Worm (Caenorhabditis elegans) whole organism, mixed stage, embryonic: ENCODE data around the gene str-37.
A peak's percentile ranks its signal among the peaks of the same experiment; 100 is the strongest.

ENCODE experiments used
- M03D4.4 ChIP-seq: sonication (generic microtip); optimal IDR thresholded peaks from 2 replicates; lab custom pipeline; 2017; ENCODE audit warnings: mild to moderate bottlenecking, missing genetic modification characterization, missing compliant biosample characterization
- bed-3 ChIP-seq: fragments of 200-800 bp; sonication (Bioruptor generic); optimal IDR thresholded peaks from 3 replicates; lab custom pipeline; 2018; ENCODE audit warnings: mild to moderate bottlenecking, missing genetic modification characterization, moderate library complexity, missing compliant biosample characterization
- blmp-1 ChIP-seq: fragments of 150-350 bp; optimal IDR thresholded peaks from 2 replicates; lab custom pipeline; 2014; ENCODE audit warnings: missing biosample characterization, missing genetic modification characterization
- ceh-43 ChIP-seq: fragments of 200-800 bp; sonication (Bioruptor generic); optimal IDR thresholded peaks from 2 replicates; lab custom pipeline; 2018; ENCODE audit warnings: mild to moderate bottlenecking, missing genetic modification characterization, moderate library complexity, missing compliant biosample characterization
- ceh-83 ChIP-seq: fragments of 200-800 bp; sonication (Bioruptor generic); optimal IDR thresholded peaks from 2 replicates; lab custom pipeline; 2018; ENCODE audit warnings: mild to moderate bottlenecking, missing genetic modification characterization, missing compliant biosample characterization
- ces-1 ChIP-seq: fragments of 150-350 bp; optimal IDR thresholded peaks from 2 replicates; lab custom pipeline; 2014; ENCODE audit warnings: missing biosample characterization, missing genetic modification reagents, missing genetic modification characterization
- cnd-1 ChIP-seq: fragments of 200-800 bp; sonication (Bioruptor generic); optimal IDR thresholded peaks from 2 replicates; lab custom pipeline; 2018; ENCODE audit warnings: mild to moderate bottlenecking, missing genetic modification characterization, missing compliant biosample characterization
- elt-1 ChIP-seq: sonication (generic microtip); optimal IDR thresholded peaks from 2 replicates; lab custom pipeline; 2017; ENCODE audit warnings: missing genetic modification characterization, mild to moderate bottlenecking, missing compliant biosample characterization, antibody characterized with exemption, moderate library complexity, borderline replicate concordance; ENCODE audit not compliant: insufficient read depth
- elt-3 ChIP-seq: fragments of 150-350 bp; optimal IDR thresholded peaks from 2 replicates; lab custom pipeline; 2014; ENCODE audit warnings: missing biosample characterization, missing genetic modification characterization
- flh-1 ChIP-seq: fragments of 200-800 bp; sonication (Bioruptor generic); optimal IDR thresholded peaks from 2 replicates; lab custom pipeline; 2018; ENCODE audit warnings: mild to moderate bottlenecking, missing genetic modification characterization, moderate library complexity, missing compliant biosample characterization
- ham-2 ChIP-seq: fragments of 200-800 bp; sonication (Bioruptor generic); optimal IDR thresholded peaks from 2 replicates; lab custom pipeline; 2018; ENCODE audit warnings: mild to moderate bottlenecking, missing genetic modification characterization, missing compliant biosample characterization
- hlh-1 ChIP-seq: fragments of 150-350 bp; optimal IDR thresholded peaks from 2 replicates; lab custom pipeline; 2014; ENCODE audit warnings: missing biosample characterization, missing genetic modification reagents, missing genetic modification characterization
- lin-13 ChIP-seq: fragments of 150-350 bp; optimal IDR thresholded peaks from 2 replicates; lab custom pipeline; 2014; ENCODE audit warnings: missing biosample characterization, missing genetic modification characterization
- lin-32 ChIP-seq: fragments of 200-800 bp; sonication (Bioruptor generic); optimal IDR thresholded peaks from 2 replicates; lab custom pipeline; 2018; ENCODE audit warnings: mild to moderate bottlenecking, missing genetic modification characterization, missing compliant biosample characterization
- lsy-2 ChIP-seq: fragments of 150-350 bp; optimal IDR thresholded peaks from 2 replicates; lab custom pipeline; 2014; ENCODE audit warnings: missing biosample characterization, missing genetic modification characterization
- mep-1 ChIP-seq: fragments of 150-350 bp; optimal IDR thresholded peaks from 2 replicates; lab custom pipeline; 2017; ENCODE audit warnings: missing biosample characterization, missing genetic modification reagents, missing genetic modification characterization, inconsistent platforms
- mls-2 ChIP-seq: sonication (generic microtip); optimal IDR thresholded peaks from 2 replicates; lab custom pipeline; 2016; ENCODE audit warnings: mild to moderate bottlenecking, missing genetic modification characterization, moderate library complexity, missing compliant biosample characterization
- nhr-12 ChIP-seq: fragments of 150-350 bp; optimal IDR thresholded peaks from 2 replicates; lab custom pipeline; 2014; ENCODE audit warnings: missing biosample characterization, missing genetic modification characterization
- nhr-2 ChIP-seq: fragments of 150-350 bp; optimal IDR thresholded peaks from 2 replicates; lab custom pipeline; 2014; ENCODE audit warnings: missing biosample characterization, missing genetic modification characterization
- nhr-237 ChIP-seq: fragments of 150-350 bp; optimal IDR thresholded peaks from 2 replicates; lab custom pipeline; 2014; ENCODE audit warnings: missing biosample characterization, missing genetic modification characterization
- nhr-28 ChIP-seq: fragments of 150-350 bp; optimal IDR thresholded peaks from 2 replicates; lab custom pipeline; 2014; ENCODE audit warnings: missing biosample characterization, missing genetic modification characterization
- nhr-76 ChIP-seq: sonication (generic microtip); optimal IDR thresholded peaks from 2 replicates; lab custom pipeline; 2017; ENCODE audit warnings: missing biosample characterization, missing genetic modification characterization
- pha-4 ChIP-seq: fragments of 150-350 bp; optimal IDR thresholded peaks from 2 replicates; lab custom pipeline; 2018; ENCODE audit warnings: missing biosample characterization, missing genetic modification reagents, missing genetic modification characterization
- sem-2 ChIP-seq: fragments of 200-800 bp; sonication (Bioruptor generic); optimal IDR thresholded peaks from 2 replicates; lab custom pipeline; 2018; ENCODE audit warnings: mild to moderate bottlenecking, missing genetic modification characterization, missing compliant biosample characterization
- snpc-4 ChIP-seq: fragments of 150-350 bp; optimal IDR thresholded peaks from 2 replicates; lab custom pipeline; 2014; ENCODE audit warnings: missing biosample characterization, missing genetic modification characterization
- sptf-1 ChIP-seq: sonication (generic microtip); optimal IDR thresholded peaks from 2 replicates; lab custom pipeline; 2017; ENCODE audit warnings: mild to moderate bottlenecking, missing genetic modification characterization, moderate library complexity, missing compliant biosample characterization
- tbx-8 ChIP-seq: fragments of 200-800 bp; sonication (Bioruptor generic); optimal IDR thresholded peaks from 2 replicates; lab custom pipeline; 2018; ENCODE audit warnings: mild to moderate bottlenecking, missing genetic modification characterization, moderate library complexity, missing compliant biosample characterization
- unc-120 ChIP-seq: sonication (generic microtip); optimal IDR thresholded peaks from 2 replicates; lab custom pipeline; 2017; ENCODE audit warnings: missing genetic modification characterization, missing compliant biosample characterization; ENCODE audit not compliant: poor library complexity, severe bottlenecking
- unc-39 ChIP-seq: fragments of 150-350 bp; optimal IDR thresholded peaks from 2 replicates; lab custom pipeline; 2014; ENCODE audit warnings: missing biosample characterization, missing genetic modification characterization
- unc-62 ChIP-seq: fragments of 150-350 bp; optimal IDR thresholded peaks from 2 replicates; lab custom pipeline; 2014; ENCODE audit warnings: missing biosample characterization, missing genetic modification reagents, missing genetic modification characterization
- zip-8 ChIP-seq: fragments of 150-350 bp; optimal IDR thresholded peaks from 2 replicates; lab custom pipeline; 2014; ENCODE audit warnings: missing biosample characterization, missing genetic modification characterization
- ztf-11 ChIP-seq: fragments of 150-350 bp; optimal IDR thresholded peaks from 2 replicates; lab custom pipeline; 2014; ENCODE audit warnings: missing biosample characterization, missing genetic modification characterization

Gene str-37

DNA sequence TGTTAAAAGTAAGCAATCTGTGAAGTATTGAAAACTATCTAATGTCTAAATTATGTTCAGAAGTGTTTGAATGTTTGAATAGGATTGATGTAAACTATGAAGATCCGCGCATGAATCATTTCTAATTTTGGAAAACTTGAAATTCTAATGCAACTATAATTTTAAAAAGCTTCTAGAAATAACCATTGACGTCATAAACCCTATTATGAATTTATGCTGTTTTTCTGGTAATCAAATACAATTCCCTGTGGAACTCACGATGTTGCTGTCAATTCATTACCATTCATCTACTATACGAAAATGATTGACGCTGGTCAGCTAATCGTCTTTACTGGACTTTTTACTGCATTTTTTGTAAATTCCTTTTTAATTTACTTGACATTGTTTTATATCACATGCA is at the start of gene str-37:
Gene str-37, plus strand, starts transcription at position 301 of the 400 bp plus-strand sequence.
- no peak for TF ChIP-seq hlh-1 (tag; lab: Kevin White, UChicago)
- TF ChIP-seq sem-2, result no peak
- TF ChIP-seq zip-8 (tag; lab: Kevin White, UChicago), result no peak
- no peak for TF ChIP-seq pha-4 (tag; lab: Kevin White, UChicago)
- TF ChIP-seq nhr-12 (tag; lab: Kevin White, UChicago), result no peak
- no peak for TF ChIP-seq lsy-2 (tag; lab: Kevin White, UChicago)
- TF ChIP-seq unc-39 (tag; lab: Kevin White, UChicago), result no peak
- no peak for TF ChIP-seq lin-13 (tag; lab: Kevin White, UChicago)
- no peak for TF ChIP-seq ham-2

DNA sequence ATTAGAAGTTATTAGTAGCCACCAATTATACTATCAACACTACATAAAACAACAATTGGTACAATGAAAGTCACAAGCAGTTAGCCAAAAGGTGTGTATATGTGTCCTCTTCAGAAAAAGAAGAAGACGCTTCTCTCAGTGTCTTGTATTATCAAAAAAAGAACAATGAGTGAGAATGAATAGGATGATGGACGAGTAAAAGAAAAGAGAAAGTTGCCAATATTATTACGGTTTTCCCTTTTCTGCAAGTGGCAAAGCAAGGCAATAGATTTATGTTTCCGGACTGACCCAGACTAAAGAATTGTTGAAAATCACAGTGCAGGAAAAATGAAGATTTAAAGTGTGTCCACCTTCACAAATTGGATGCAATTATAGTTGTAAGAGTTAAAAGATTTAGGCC is 47.2 kb upstream of the str-37 start:
- no peak for TF ChIP-seq hlh-1 (tag; lab: Kevin White, UChicago)
- no peak for TF ChIP-seq mep-1
- no peak for TF ChIP-seq ztf-11 (tag; lab: Kevin White, UChicago)
- no peak for TF ChIP-seq nhr-237 (tag; lab: Kevin White, UChicago)
- no peak for TF ChIP-seq lin-13 (tag; lab: Kevin White, UChicago)
- TF ChIP-seq cnd-1 (tag; lab: Kevin White, UChicago), result no peak
- no peak for TF ChIP-seq bed-3 (GFP tag; lab: Kevin White, UChicago)
- no peak for TF ChIP-seq M03D4.4
- TF ChIP-seq lsy-2 (tag; lab: Kevin White, UChicago), result no peak
- TF ChIP-seq sem-2, result no peak
- no peak for TF ChIP-seq elt-3
- TF ChIP-seq sptf-1 (tag; lab: Kevin White, UChicago), result no peak
- no peak for TF ChIP-seq ham-2
- no peak for TF ChIP-seq zip-8 (tag; lab: Kevin White, UChicago)
- no peak for TF ChIP-seq flh-1 (GFP tag; lab: Kevin White, UChicago)
- no peak for TF ChIP-seq unc-62 (GFP tag; lab: Kevin White, UChicago)
- no peak for TF ChIP-seq lin-32 (GFP tag; lab: Kevin White, UChicago)
- no peak for TF ChIP-seq ceh-43 (GFP tag; lab: Kevin White, UChicago)
- TF ChIP-seq nhr-2 (tag; lab: Kevin White, UChicago), result no peak

DNA sequence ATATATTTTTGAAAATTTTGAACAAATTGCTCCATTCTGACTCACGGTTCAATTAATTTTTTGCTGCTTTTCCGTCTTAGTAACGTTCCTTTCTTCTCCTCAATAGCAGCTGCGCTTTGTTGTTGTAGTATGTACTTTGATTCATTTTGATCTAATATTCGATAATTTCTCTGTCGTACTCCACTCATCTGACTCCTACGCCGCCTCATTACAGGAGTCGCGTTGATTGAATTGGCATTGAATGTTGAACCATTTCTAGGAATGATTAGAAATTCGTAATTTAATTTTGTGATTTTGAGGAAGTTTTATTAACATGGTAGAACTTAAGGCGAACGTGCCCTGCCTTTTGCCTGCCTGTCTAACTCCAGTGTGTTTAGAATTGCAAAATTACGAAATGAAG is 44.6 kb upstream of the str-37 start:
- TF ChIP-seq nhr-76, result no peak
- peak; percentile 71 for TF ChIP-seq ces-1

DNA sequence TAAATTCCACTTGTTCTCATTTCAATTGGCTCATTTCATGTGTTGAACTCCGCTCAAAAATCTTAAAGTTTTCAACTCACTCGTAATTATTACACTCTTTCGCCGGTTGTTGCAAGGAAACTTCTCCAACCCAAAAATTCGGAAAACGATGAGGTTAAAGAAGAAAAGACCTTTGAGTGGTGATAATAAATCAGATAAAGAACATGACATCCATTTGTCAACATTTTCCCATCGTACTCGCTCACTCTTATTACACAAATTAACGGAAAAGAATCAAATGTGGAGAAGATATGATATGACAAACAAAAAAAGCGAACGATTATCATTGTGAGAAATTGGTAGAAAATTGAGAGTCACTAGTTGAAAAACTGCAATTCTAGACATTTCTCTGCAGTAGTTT is 42.3 kb upstream of the str-37 start:
- TF ChIP-seq unc-62 (GFP tag; lab: Kevin White, UChicago), result peak; percentile 59
- no peak for TF ChIP-seq nhr-28 (tag; lab: Kevin White, UChicago)

DNA sequence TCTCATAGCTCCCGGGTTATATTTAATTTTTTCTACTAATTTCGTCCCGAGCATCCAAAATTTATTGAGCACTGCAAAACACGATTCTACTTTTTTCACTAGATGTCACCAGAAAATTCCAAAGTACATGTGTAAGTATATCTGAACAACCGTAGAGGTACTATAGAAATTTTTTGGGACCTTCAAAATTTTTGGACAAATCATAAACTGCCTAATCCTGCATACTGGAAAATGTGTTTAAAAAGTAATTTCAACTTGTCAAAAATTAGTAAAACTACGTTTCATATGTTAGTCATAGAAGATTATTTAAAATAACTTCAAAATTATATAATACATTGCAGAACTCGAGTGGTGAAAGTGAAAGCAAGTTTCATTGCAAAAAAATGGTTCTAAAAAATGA is 41.0 kb upstream of the str-37 start:
- TF ChIP-seq bed-3 (GFP tag; lab: Kevin White, UChicago) (no peak), unc-39 (tag; lab: Kevin White, UChicago) (no peak), flh-1 (GFP tag; lab: Kevin White, UChicago) (no peak), elt-3 (no peak), nhr-28 (tag; lab: Kevin White, UChicago) (no peak), lsy-2 (tag; lab: Kevin White, UChicago) (no peak), elt-1 (tag; lab: Kevin White, UChicago) (no peak), mls-2 (tag; lab: Kevin White, UChicago) (no peak), nhr-237 (tag; lab: Kevin White, UChicago) (no peak), tbx-8 (no peak), ceh-83 (GFP tag; lab: Kevin White, UChicago) (no peak), hlh-1 (tag; lab: Kevin White, UChicago) (no peak), blmp-1 (no peak), zip-8 (tag; lab: Kevin White, UChicago) (no peak), lin-32 (GFP tag; lab: Kevin White, UChicago) (no peak), sem-2 (no peak), ces-1 (no peak)
- TF ChIP-seq, all 35 proteins: peak for 0

DNA sequence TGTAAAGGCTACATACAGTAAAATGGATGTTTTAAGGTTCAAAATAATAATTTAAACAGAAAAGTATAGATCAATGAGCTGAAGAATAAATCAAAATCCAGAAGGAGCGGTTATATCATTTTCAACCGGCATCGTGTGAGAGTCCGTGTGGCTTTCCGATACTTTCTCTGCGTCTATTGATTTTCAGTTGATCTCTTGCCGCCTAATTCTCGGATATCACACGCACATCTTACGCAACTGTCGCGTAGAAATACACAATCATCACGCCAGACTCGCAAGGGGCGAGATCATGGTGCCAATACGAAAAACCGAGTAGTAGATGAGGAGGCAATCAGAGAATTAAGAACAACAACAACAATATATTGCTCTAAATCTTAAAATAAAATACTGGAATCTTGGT is 38.7 kb upstream of the str-37 start:
- TF ChIP-seq hlh-1 (tag; lab: Kevin White, UChicago), result peak; percentile 7
- TF ChIP-seq snpc-4, result no peak
- peak; percentile 21 for TF ChIP-seq unc-120 (tag; lab: Kevin White, UChicago)
